Fruit fly (Drosophila melanogaster): ENCODE data around the gene Med.

The Med gene

dm6 chr3R:31592256-31592879, 18.5 kb upstream of the Med start, which contains the start of gene CG1774 (continued):
- TF ChIP-seq CG17568 (GFP tag; optimal IDR thresholded peaks at IDR 0.05), result peak; percentile 59
- peak; percentile 50 for TF ChIP-seq Fer2 (tag; optimal IDR thresholded peaks at IDR 0.05)
- no peak for TF ChIP-seq sqz (GFP tag; optimal IDR thresholded peaks at IDR 0.05)
- peak; percentile 75 for TF ChIP-seq CG8924 (tag; optimal IDR thresholded peaks at IDR 0.05)
- no peak for TF ChIP-seq fd64A (GFP tag; optimal IDR thresholded peaks at IDR 0.05)
- TF ChIP-seq wor (GFP tag; IDR thresholded peaks at IDR 0.05), result 0 out of 2 replicates have a peak, but pooled peaks have one; percentile 37
- peak; percentile 85 for TF ChIP-seq CG7839 (tag; optimal IDR thresholded peaks at IDR 0.05)
- peak; percentile 35 for TF ChIP-seq Usf (GFP tag; optimal IDR thresholded peaks at IDR 0.05)
- peak; percentile 78 for TF ChIP-seq CG17361 (GFP tag; IDR thresholded peaks at IDR 0.05)
- peak; percentile 53; the same call in 3 of the 4 replicates for TF ChIP-seq Gug (GFP tag; IDR thresholded peaks at IDR 0.05)
- TF ChIP-seq CG5953 (GFP tag; IDR thresholded peaks at IDR 0.05), result peak; percentile 64
- peak; percentile 83 for TF ChIP-seq CG12155 (GFP tag; optimal IDR thresholded peaks at IDR 0.05)
- TF ChIP-seq da (GFP tag; optimal IDR thresholded peaks at IDR 0.05), result no peak
- no peak for TF ChIP-seq CG3065 (GFP tag; optimal IDR thresholded peaks at IDR 0.05)
- peak; percentile 80 for TF ChIP-seq bab2 (GFP tag; optimal IDR thresholded peaks at IDR 0.05)
- TF ChIP-seq CG17385 (GFP tag; optimal IDR thresholded peaks at IDR 0.05), result peak; percentile 74
- TF ChIP-seq CG1024 (GFP tag; IDR thresholded peaks at IDR 0.05), result no peak
- peak; percentile 49 for TF ChIP-seq chn (GFP tag; optimal IDR thresholded peaks at IDR 0.05)
- peak; percentile 57 for TF ChIP-seq CG10267 (tag; optimal IDR thresholded peaks at IDR 0.05)
- no peak for TF ChIP-seq HLH4C (GFP tag; IDR thresholded peaks at IDR 0.05; ENCODE audit: partially characterized antibody)
- peak; percentile 51 for TF ChIP-seq sd (tag; optimal IDR thresholded peaks at IDR 0.05)
- TF ChIP-seq ftz-f1 (GFP tag; optimal IDR thresholded peaks at IDR 0.05), result no peak
- TF ChIP-seq repo (GFP tag; optimal IDR thresholded peaks at IDR 0.05), result peak; percentile 55
- peak; percentile 57 for TF ChIP-seq ap (GFP tag; IDR thresholded peaks at IDR 0.05)
- TF ChIP-seq CG12219 (GFP tag; optimal IDR thresholded peaks at IDR 0.05), result peak; percentile 66
- TF ChIP-seq caup (GFP tag; optimal IDR thresholded peaks at IDR 0.05; ENCODE audit: severe bottlenecking), result peak; percentile 90
- peak; percentile 68 for TF ChIP-seq CG1647 (GFP tag; optimal IDR thresholded peaks at IDR 0.05)
- TF ChIP-seq E2f1 (GFP tag; IDR thresholded peaks at IDR 0.05), result peak; percentile 67
- peak; percentile 63 for TF ChIP-seq slp2 (GFP tag; optimal IDR thresholded peaks at IDR 0.05)
- peak; percentile 69 for TF ChIP-seq gsb (GFP tag; IDR thresholded peaks at IDR 0.05)
- TF ChIP-seq ara (GFP tag; IDR thresholded peaks at IDR 0.05), result peak; percentile 21; the same call in 1 of the 2 replicates
- TF ChIP-seq CG10274 (GFP tag; optimal IDR thresholded peaks at IDR 0.05), result peak; percentile 47
- TF ChIP-seq CG33557 (GFP tag; optimal IDR thresholded peaks at IDR 0.05), result no peak
- no peak for TF ChIP-seq CG31388 (GFP tag; optimal IDR thresholded peaks at IDR 0.05)
- TF ChIP-seq CG12659 (GFP tag; optimal IDR thresholded peaks at IDR 0.05), result peak; percentile 80
- no peak for TF ChIP-seq h (optimal IDR thresholded peaks at IDR 0.05)
- TF ChIP-seq CG18599 (GFP tag; optimal IDR thresholded peaks at IDR 0.05), result peak; percentile 95
- TF ChIP-seq twi (tag; optimal IDR thresholded peaks at IDR 0.05), result no peak
- TF ChIP-seq CG14710 (tag; optimal IDR thresholded peaks at IDR 0.05), result peak; percentile 35
- TF ChIP-seq Stat92E (GFP tag; optimal IDR thresholded peaks at IDR 0.05), result no peak
- no peak for TF ChIP-seq Scr (GFP tag; IDR thresholded peaks at IDR 0.05; ENCODE audit: partially characterized antibody)
- no peak for TF ChIP-seq insv (GFP tag; optimal IDR thresholded peaks at IDR 0.05)
- TF ChIP-seq trh (GFP tag; optimal IDR thresholded peaks at IDR 0.05), result no peak
- TF ChIP-seq Hr3 (GFP tag; optimal IDR thresholded peaks at IDR 0.05), result peak; percentile 55
- peak; percentile 47; the same call in 1 of the 2 replicates for TF ChIP-seq Awh (GFP tag; IDR thresholded peaks at IDR 0.05)
- TF ChIP-seq crc (GFP tag; optimal IDR thresholded peaks at IDR 0.05), result peak; percentile 88
- peak; percentile 68 for TF ChIP-seq Oli (tag; optimal IDR thresholded peaks at IDR 0.05)
- no peak for TF ChIP-seq Dfd (GFP tag; optimal IDR thresholded peaks at IDR 0.05)
- TF ChIP-seq CG7963 (GFP tag; IDR thresholded peaks at IDR 0.05; ENCODE audit: partially characterized antibody), result no peak
